Worm (Caenorhabditis elegans) whole organism, mixed stage, embryonic: ENCODE data around the gene T23F11.11.

Experiments
- M03D4.4 ChIP-seq: sonication (generic microtip); optimal IDR thresholded peaks from 2 replicates; lab custom pipeline; 2017; ENCODE audit warnings: mild to moderate bottlenecking, missing genetic modification characterization, missing compliant biosample characterization
- bed-3 ChIP-seq: fragments of 200-800 bp; sonication (Bioruptor generic); optimal IDR thresholded peaks from 3 replicates; lab custom pipeline; 2018; ENCODE audit warnings: mild to moderate bottlenecking, missing genetic modification characterization, moderate library complexity, missing compliant biosample characterization
- blmp-1 ChIP-seq: fragments of 150-350 bp; optimal IDR thresholded peaks from 2 replicates; lab custom pipeline; 2014; ENCODE audit warnings: missing biosample characterization, missing genetic modification characterization
- ceh-39 ChIP-seq: fragments of 150-350 bp; optimal IDR thresholded peaks from 2 replicates; lab custom pipeline; 2014; ENCODE audit warnings: missing biosample characterization, missing genetic modification characterization
- ceh-43 ChIP-seq: fragments of 200-800 bp; sonication (Bioruptor generic); optimal IDR thresholded peaks from 2 replicates; lab custom pipeline; 2018; ENCODE audit warnings: mild to moderate bottlenecking, missing genetic modification characterization, moderate library complexity, missing compliant biosample characterization
- ceh-83 ChIP-seq: fragments of 200-800 bp; sonication (Bioruptor generic); optimal IDR thresholded peaks from 2 replicates; lab custom pipeline; 2018; ENCODE audit warnings: mild to moderate bottlenecking, missing genetic modification characterization, missing compliant biosample characterization
- ces-1 ChIP-seq: fragments of 150-350 bp; optimal IDR thresholded peaks from 2 replicates; lab custom pipeline; 2014; ENCODE audit warnings: missing biosample characterization, missing genetic modification reagents, missing genetic modification characterization
- cnd-1 ChIP-seq: fragments of 200-800 bp; sonication (Bioruptor generic); optimal IDR thresholded peaks from 2 replicates; lab custom pipeline; 2018; ENCODE audit warnings: mild to moderate bottlenecking, missing genetic modification characterization, missing compliant biosample characterization
- drap-1 ChIP-seq: fragments of 200-800 bp; sonication (Bioruptor generic); optimal IDR thresholded peaks from 3 replicates; lab custom pipeline; 2018; ENCODE audit warnings: mild to moderate bottlenecking, missing genetic modification characterization, missing compliant biosample characterization
- elt-1 ChIP-seq: sonication (generic microtip); optimal IDR thresholded peaks from 2 replicates; lab custom pipeline; 2017; ENCODE audit warnings: missing genetic modification characterization, mild to moderate bottlenecking, missing compliant biosample characterization, antibody characterized with exemption, moderate library complexity, borderline replicate concordance; ENCODE audit not compliant: insufficient read depth
- flh-1 ChIP-seq: fragments of 200-800 bp; sonication (Bioruptor generic); optimal IDR thresholded peaks from 2 replicates; lab custom pipeline; 2018; ENCODE audit warnings: mild to moderate bottlenecking, missing genetic modification characterization, moderate library complexity, missing compliant biosample characterization
- ham-2 ChIP-seq: fragments of 200-800 bp; sonication (Bioruptor generic); optimal IDR thresholded peaks from 2 replicates; lab custom pipeline; 2018; ENCODE audit warnings: mild to moderate bottlenecking, missing genetic modification characterization, missing compliant biosample characterization
- hlh-1 ChIP-seq: fragments of 150-350 bp; optimal IDR thresholded peaks from 2 replicates; lab custom pipeline; 2014; ENCODE audit warnings: missing biosample characterization, missing genetic modification reagents, missing genetic modification characterization
- lin-13 ChIP-seq: fragments of 150-350 bp; optimal IDR thresholded peaks from 2 replicates; lab custom pipeline; 2014; ENCODE audit warnings: missing biosample characterization, missing genetic modification characterization
- lin-32 ChIP-seq: fragments of 200-800 bp; sonication (Bioruptor generic); optimal IDR thresholded peaks from 2 replicates; lab custom pipeline; 2018; ENCODE audit warnings: mild to moderate bottlenecking, missing genetic modification characterization, missing compliant biosample characterization
- lsy-2 ChIP-seq: fragments of 150-350 bp; optimal IDR thresholded peaks from 2 replicates; lab custom pipeline; 2014; ENCODE audit warnings: missing biosample characterization, missing genetic modification characterization
- mab-5 ChIP-seq: fragments of 150-350 bp; optimal IDR thresholded peaks from 2 replicates; lab custom pipeline; 2014; ENCODE audit warnings: missing biosample characterization, missing genetic modification characterization
- mep-1 ChIP-seq: fragments of 150-350 bp; optimal IDR thresholded peaks from 2 replicates; lab custom pipeline; 2017; ENCODE audit warnings: missing biosample characterization, missing genetic modification reagents, missing genetic modification characterization, inconsistent platforms
- mls-2 ChIP-seq: sonication (generic microtip); optimal IDR thresholded peaks from 2 replicates; lab custom pipeline; 2016; ENCODE audit warnings: mild to moderate bottlenecking, missing genetic modification characterization, moderate library complexity, missing compliant biosample characterization
- nhr-12 ChIP-seq: fragments of 150-350 bp; optimal IDR thresholded peaks from 2 replicates; lab custom pipeline; 2014; ENCODE audit warnings: missing biosample characterization, missing genetic modification characterization
- nhr-2 ChIP-seq: fragments of 150-350 bp; optimal IDR thresholded peaks from 2 replicates; lab custom pipeline; 2014; ENCODE audit warnings: missing biosample characterization, missing genetic modification characterization
- nhr-237 ChIP-seq: fragments of 150-350 bp; optimal IDR thresholded peaks from 2 replicates; lab custom pipeline; 2014; ENCODE audit warnings: missing biosample characterization, missing genetic modification characterization
- nhr-28 ChIP-seq: fragments of 150-350 bp; optimal IDR thresholded peaks from 2 replicates; lab custom pipeline; 2014; ENCODE audit warnings: missing biosample characterization, missing genetic modification characterization
- nhr-76 ChIP-seq: sonication (generic microtip); optimal IDR thresholded peaks from 2 replicates; lab custom pipeline; 2017; ENCODE audit warnings: missing biosample characterization, missing genetic modification characterization
- pha-4 ChIP-seq: fragments of 150-350 bp; optimal IDR thresholded peaks from 2 replicates; lab custom pipeline; 2018; ENCODE audit warnings: missing biosample characterization, missing genetic modification reagents, missing genetic modification characterization
- sem-2 ChIP-seq: fragments of 200-800 bp; sonication (Bioruptor generic); optimal IDR thresholded peaks from 2 replicates; lab custom pipeline; 2018; ENCODE audit warnings: mild to moderate bottlenecking, missing genetic modification characterization, missing compliant biosample characterization
- sptf-1 ChIP-seq: sonication (generic microtip); optimal IDR thresholded peaks from 2 replicates; lab custom pipeline; 2017; ENCODE audit warnings: mild to moderate bottlenecking, missing genetic modification characterization, moderate library complexity, missing compliant biosample characterization
- tbx-8 ChIP-seq: fragments of 200-800 bp; sonication (Bioruptor generic); optimal IDR thresholded peaks from 2 replicates; lab custom pipeline; 2018; ENCODE audit warnings: mild to moderate bottlenecking, missing genetic modification characterization, moderate library complexity, missing compliant biosample characterization
- unc-120 ChIP-seq: sonication (generic microtip); optimal IDR thresholded peaks from 2 replicates; lab custom pipeline; 2017; ENCODE audit warnings: missing genetic modification characterization, missing compliant biosample characterization; ENCODE audit not compliant: poor library complexity, severe bottlenecking
- unc-39 ChIP-seq: fragments of 150-350 bp; optimal IDR thresholded peaks from 2 replicates; lab custom pipeline; 2014; ENCODE audit warnings: missing biosample characterization, missing genetic modification characterization
- unc-62 ChIP-seq: fragments of 150-350 bp; optimal IDR thresholded peaks from 2 replicates; lab custom pipeline; 2014; ENCODE audit warnings: missing biosample characterization, missing genetic modification reagents, missing genetic modification characterization
- zip-8 ChIP-seq: fragments of 150-350 bp; optimal IDR thresholded peaks from 2 replicates; lab custom pipeline; 2014; ENCODE audit warnings: missing biosample characterization, missing genetic modification characterization
- ztf-11 ChIP-seq: fragments of 150-350 bp; optimal IDR thresholded peaks from 2 replicates; lab custom pipeline; 2014; ENCODE audit warnings: missing biosample characterization, missing genetic modification characterization

Gene T23F11.11

DNA sequence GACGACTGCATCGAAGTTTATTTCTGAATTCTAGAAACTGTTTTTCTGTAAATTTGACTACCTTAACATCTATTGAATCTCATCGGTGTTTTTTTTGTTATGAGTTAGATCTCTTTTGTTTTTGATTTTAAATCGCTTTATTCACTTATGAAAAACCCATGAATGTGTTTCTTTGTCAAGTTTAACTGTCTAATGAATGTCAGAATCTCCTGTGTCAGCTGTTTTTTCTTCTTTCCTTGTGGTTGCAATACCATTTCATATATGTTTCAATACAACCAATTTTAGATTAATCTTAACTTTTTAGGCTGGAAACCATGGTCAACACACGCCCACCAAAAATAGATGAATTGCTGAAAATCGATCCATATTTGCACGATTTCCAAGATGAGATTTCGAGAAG is 23.7 kb upstream of the T23F11.11 start, which contains the start of gene T04A8.7:
TSS of gene T04A8.7 (plus strand) at position 301 of the 400 bp plus-strand sequence.
- TF ChIP-seq nhr-12 (tag; lab: Kevin White, UChicago) (no peak), mls-2 (tag; lab: Kevin White, UChicago) (no peak), nhr-28 (tag; lab: Kevin White, UChicago) (no peak), unc-39 (no peak), mab-5 (tag; lab: Kevin White, UChicago) (no peak), bed-3 (no peak), blmp-1 (tag; lab: Kevin White, UChicago) (no peak), unc-120 (no peak), ces-1 (GFP tag; lab: Kevin White, UChicago) (no peak), lsy-2 (tag; lab: Kevin White, UChicago) (no peak)

- TF ChIP-seq mab-5 (tag; lab: Kevin White, UChicago) (no peak), mls-2 (tag; lab: Kevin White, UChicago) (no peak), lsy-2 (tag; lab: Kevin White, UChicago) (no peak), lin-13 (tag; lab: Kevin White, UChicago) (no peak), bed-3 (no peak), unc-120 (no peak), tbx-8 (no peak), ceh-43 (GFP tag; lab: Kevin White, UChicago) (no peak), nhr-237 (tag; lab: Kevin White, UChicago) (no peak), ham-2 (GFP tag; lab: Kevin White, UChicago) (no peak), ceh-39 (tag; lab: Kevin White, UChicago) (no peak)
Observed at ce11 chrIII:4693695-4694094, 22.3 kb upstream of the T23F11.11 start, which contains the start of gene T04A8.8. TSS of gene T04A8.8 (plus strand) at chrIII:4693995.

DNA sequence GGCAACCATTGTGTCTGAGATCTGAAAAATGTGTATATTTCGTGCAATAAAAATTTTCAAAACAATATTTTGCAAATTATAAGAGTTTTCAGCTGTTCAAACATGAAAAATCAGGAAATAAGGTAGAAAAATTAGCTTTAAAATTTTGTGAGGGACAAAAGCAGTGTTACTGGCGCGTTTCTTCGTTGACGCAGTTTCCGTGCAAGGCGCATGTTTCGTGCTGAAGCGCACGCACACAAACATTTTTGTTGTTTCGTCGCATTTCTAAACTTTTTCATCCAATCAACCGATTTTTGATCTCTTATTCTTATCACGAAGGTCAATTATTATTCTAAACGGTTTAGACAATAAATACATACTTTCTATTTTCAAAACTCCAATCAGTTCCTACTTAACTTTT is 21.9 kb upstream of the T23F11.11 start, which contains the start of gene nifk-1:
TSS of gene nifk-1 (minus strand) at position 27 of the 400 bp plus-strand sequence.
- TF ChIP-seq unc-62 (GFP tag; lab: Kevin White, UChicago) = no peak
- TF ChIP-seq hlh-1 (tag; lab: Kevin White, UChicago) = no peak
- no peak for TF ChIP-seq nhr-2
- peak; percentile 74 for TF ChIP-seq mep-1
- no peak for TF ChIP-seq ztf-11 (tag; lab: Kevin White, UChicago)
- TF ChIP-seq zip-8 = no peak
- no peak for TF ChIP-seq elt-1 (tag; lab: Kevin White, UChicago)
- peak; percentile 7 for TF ChIP-seq nhr-237 (tag; lab: Kevin White, UChicago)
- TF ChIP-seq lsy-2 (tag; lab: Kevin White, UChicago) = peak; percentile 55

DNA sequence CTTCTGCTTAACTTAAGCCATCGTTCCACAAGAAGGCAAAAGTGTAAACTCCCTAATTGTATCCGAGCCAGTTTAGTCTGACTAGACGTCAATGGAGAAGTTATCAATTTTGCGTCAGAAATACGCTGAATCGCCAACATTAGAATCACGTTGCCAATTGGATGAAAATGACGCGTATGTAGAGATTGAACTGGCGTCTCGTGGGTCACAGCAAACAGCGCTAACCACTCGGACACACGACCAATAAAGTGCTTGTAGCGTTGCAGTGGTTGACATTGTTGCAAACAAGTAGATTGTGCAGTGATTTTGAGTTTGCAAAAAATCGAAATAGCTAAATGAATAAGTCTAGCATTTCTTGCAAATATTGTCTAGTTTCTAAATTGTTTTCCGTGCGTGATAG is 18.2 kb upstream of the T23F11.11 start:
- TF ChIP-seq hlh-1 (tag; lab: Kevin White, UChicago) (peak; percentile 30), nhr-237 (tag; lab: Kevin White, UChicago) (no peak), cnd-1 (tag; lab: Kevin White, UChicago) (peak; percentile 93), sptf-1 (tag; lab: Kevin White, UChicago) (peak; percentile 87), sem-2 (peak; percentile 78), lin-13 (tag; lab: Kevin White, UChicago) (peak; percentile 38), unc-120 (peak; percentile 71), nhr-28 (tag; lab: Kevin White, UChicago) (no peak), nhr-76 (tag; lab: Kevin White, UChicago) (no peak), pha-4 (tag; lab: Kevin White, UChicago) (peak; percentile 50), ham-2 (GFP tag; lab: Kevin White, UChicago) (peak; percentile 82), mep-1 (peak; percentile 41), flh-1 (GFP tag; lab: Kevin White, UChicago) (peak; percentile 72), nhr-2 (no peak), ceh-83 (peak; percentile 85), bed-3 (peak; percentile 77), mab-5 (tag; lab: Kevin White, UChicago) (no peak), mls-2 (tag; lab: Kevin White, UChicago) (peak; percentile 85), unc-62 (GFP tag; lab: Kevin White, UChicago) (no peak), elt-1 (tag; lab: Kevin White, UChicago) (no peak), ces-1 (GFP tag; lab: Kevin White, UChicago) (no peak), drap-1 (GFP tag; lab: Kevin White, UChicago) (peak; percentile 89), tbx-8 (peak; percentile 57), M03D4.4 (tag; lab: Kevin White, UChicago) (peak; percentile 87), nhr-12 (tag; lab: Kevin White, UChicago) (peak; percentile 26), lin-32 (GFP tag; lab: Kevin White, UChicago) (peak; percentile 81), ceh-43 (GFP tag; lab: Kevin White, UChicago) (peak; percentile 78)
